Worm (Caenorhabditis elegans): ENCODE results near the gene C56E6.4.

DNA sequence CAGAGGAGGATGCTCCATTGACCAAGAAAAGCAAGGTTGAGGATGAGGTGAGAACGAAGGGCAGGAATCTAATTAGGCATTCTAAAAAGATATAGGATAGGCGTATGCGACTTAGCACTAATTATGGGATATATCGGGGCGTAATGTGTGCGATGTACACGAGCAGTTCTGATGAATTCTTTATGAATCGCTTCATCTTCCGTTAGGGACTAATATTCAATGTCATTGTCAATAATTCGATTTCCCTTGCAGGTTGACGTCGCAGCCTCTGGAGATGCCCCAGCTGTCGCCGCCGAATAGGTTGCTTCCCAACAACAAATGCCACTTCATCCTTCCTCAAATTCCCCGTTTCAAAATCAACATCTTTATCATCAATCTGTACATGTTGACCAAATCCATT, 35.4 kb downstream of the C56E6.4 start:
- TF ChIP-seq ama-1 (optimal IDR thresholded peaks at IDR 0.05) (no peak), nhr-11 (tag; optimal IDR thresholded peaks at IDR 0.05) (no peak), unc-3 (GFP tag; conservative IDR thresholded peaks at IDR 0.05) (no peak), unc-3 (tag; optimal IDR thresholded peaks at IDR 0.05) (no peak), ceh-18 (tag; optimal IDR thresholded peaks at IDR 0.05) (no peak), dmd-4 (tag; optimal IDR thresholded peaks at IDR 0.05; ENCODE audit: borderline replicate concordance) (no peak), fax-1 (tag; optimal IDR thresholded peaks at IDR 0.05) (no peak), unc-86 (tag; optimal IDR thresholded peaks at IDR 0.05) (no peak), pha-4 (tag; optimal IDR thresholded peaks at IDR 0.05) (no peak), ceh-45 (GFP tag; IDR thresholded peaks at IDR 0.05) (no peak), nhr-232 (tag; optimal IDR thresholded peaks at IDR 0.05) (no peak)
